Fruit fly (Drosophila melanogaster) whole organism, wandering third instar larva: Measurements from ENCODE around the gene CG4238.
A peak's percentile ranks its signal among the peaks of the same experiment; 100 is the strongest.

ENCODE experiments used
- Abd-B ChIP-seq: fragments of >200 bp; optimal IDR thresholded peaks from 2 replicates; lab custom pipeline; 2017; ENCODE audit warnings: missing biosample characterization, missing genetic modification characterization
- CG32264 ChIP-seq: fragments of 200-800 bp; sonication (Bioruptor generic); optimal IDR thresholded peaks from 2 replicates; lab custom pipeline; 2016; ENCODE audit warnings: missing biosample characterization, missing genetic modification characterization
- CrebA ChIP-seq: fragments of 200-800 bp; sonication (Bioruptor generic); optimal IDR thresholded peaks from 2 replicates; lab custom pipeline; 2016; ENCODE audit warnings: missing biosample characterization, mild to moderate bottlenecking, missing genetic modification characterization, borderline replicate concordance
- Dfd ChIP-seq: fragments of >200 bp; optimal IDR thresholded peaks from 2 replicates; lab custom pipeline; 2017; ENCODE audit warnings: missing biosample characterization, missing genetic modification characterization
- Dif ChIP-seq: fragments of 200-275, 200-300 bp; sonication (Bioruptor generic); optimal IDR thresholded peaks from 2 replicates; lab custom pipeline; 2018; ENCODE audit warnings: missing biosample characterization, missing genetic modification characterization; ENCODE audit not compliant: partially characterized antibody
- GATAd ChIP-seq: sonication (Bioruptor generic); optimal IDR thresholded peaks from 2 replicates; lab custom pipeline; 2016; ENCODE audit warnings: missing biosample characterization, missing genetic modification characterization
- HLH106 ChIP-seq: fragments of 200-800 bp; optimal IDR thresholded peaks from 3 replicates; lab custom pipeline; 2019; ENCODE audit warnings: missing biosample characterization, mild to moderate bottlenecking, missing genetic modification characterization, moderate library complexity
- Hnf4 ChIP-seq: fragments of 200-800 bp; sonication (Bioruptor generic); optimal IDR thresholded peaks from 2 replicates; lab custom pipeline; 2016; ENCODE audit warnings: missing biosample characterization, mild to moderate bottlenecking, missing genetic modification characterization
- Hr78 ChIP-seq: fragments of >200 bp; optimal IDR thresholded peaks from 2 replicates; lab custom pipeline; 2017; ENCODE audit warnings: missing biosample characterization, missing genetic modification characterization
- Hr83 ChIP-seq: fragments of 200-300 bp; sonication (Bioruptor generic); optimal IDR thresholded peaks from 2 replicates; lab custom pipeline; 2016; ENCODE audit warnings: missing biosample characterization, mild to moderate bottlenecking, missing genetic modification characterization, moderate library complexity; ENCODE audit not compliant: poor library complexity, severe bottlenecking
- Jra ChIP-seq: sonication (Bioruptor generic); optimal IDR thresholded peaks from 2 replicates; lab custom pipeline; 2016; ENCODE audit warnings: missing biosample characterization, missing genetic modification characterization
- Mio ChIP-seq: sonication (Bioruptor generic); optimal IDR thresholded peaks from 2 replicates; lab custom pipeline; 2016; ENCODE audit warnings: missing biosample characterization, missing genetic modification characterization
- Myc ChIP-seq: fragments of >200 bp; optimal IDR thresholded peaks from 2 replicates; lab custom pipeline; 2017
- N ChIP-seq: fragments of >200 bp; optimal IDR thresholded peaks from 2 replicates; lab custom pipeline; 2018; ENCODE audit warnings: missing biosample characterization, missing external identifiers, missing genetic modification characterization
- OdsH ChIP-seq: fragments of 200-800 bp; sonication (Bioruptor generic); optimal IDR thresholded peaks from 2 replicates; lab custom pipeline; 2016; ENCODE audit warnings: missing biosample characterization, mild to moderate bottlenecking, missing genetic modification characterization
- Rel ChIP-seq, 2 experiments: fragments of 200-800 bp; sonication (Bioruptor generic) in 1 of 2; optimal IDR thresholded peaks; 2 replicates in 1 of 2; 3 replicates in 1 of 2; lab custom pipeline; 2016 to 2019; ENCODE audit warnings: mild to moderate bottlenecking in 2 of 2, missing biosample characterization in 2 of 2, missing genetic modification characterization in 2 of 2, moderate library complexity in 1 of 2
- Sp1 ChIP-seq: fragments of 200-800 bp; sonication (Bioruptor generic); optimal IDR thresholded peaks from 3 replicates; lab custom pipeline; 2019; ENCODE audit warnings: missing biosample characterization, mild to moderate bottlenecking, missing genetic modification characterization, moderate library complexity
- Vsx2 ChIP-seq: fragments of 200-300, 225-300 bp; sonication (Bioruptor generic); optimal IDR thresholded peaks from 2 replicates; lab custom pipeline; 2018; ENCODE audit warnings: missing biosample characterization, missing genetic modification characterization; ENCODE audit not compliant: partially characterized antibody
- brk ChIP-seq: fragments of 200-800 bp; sonication (Bioruptor generic); optimal IDR thresholded peaks from 2 replicates; lab custom pipeline; 2016; ENCODE audit warnings: missing biosample characterization, mild to moderate bottlenecking, missing genetic modification characterization
- dl ChIP-seq, 2 experiments: fragments of 175-275, 200-275 bp in 1 of 2; fragments of 200-275 bp in 1 of 2; sonication (Bioruptor generic); optimal IDR thresholded peaks; lab custom pipeline; 2018; ENCODE audit warnings: mild to moderate bottlenecking in 2 of 2, missing biosample characterization in 2 of 2, missing genetic modification characterization in 2 of 2, moderate library complexity in 2 of 2; ENCODE audit not compliant: partially characterized antibody in 2 of 2, insufficient read depth in 1 of 2
- dmrt93B ChIP-seq: fragments of 200-800 bp; sonication (Bioruptor generic); optimal IDR thresholded peaks from 2 replicates; lab custom pipeline; 2018; ENCODE audit warnings: missing biosample characterization, mild to moderate bottlenecking, missing genetic modification characterization
- dsf ChIP-seq: sonication (Bioruptor generic); optimal IDR thresholded peaks from 2 replicates; lab custom pipeline; 2016; ENCODE audit warnings: missing biosample characterization, missing genetic modification characterization, borderline replicate concordance
- ey ChIP-seq: fragments of 200-800 bp; sonication (Bioruptor generic); optimal IDR thresholded peaks from 2 replicates; lab custom pipeline; 2016; ENCODE audit warnings: missing biosample characterization, missing genetic modification characterization
- foxo ChIP-seq, 2 experiments: fragments of 200-800 bp; sonication (Bioruptor generic); optimal IDR thresholded peaks; 2 replicates in 1 of 2; 3 replicates in 1 of 2; lab custom pipeline; 2016 to 2017; ENCODE audit warnings: missing biosample characterization in 2 of 2, missing genetic modification characterization in 2 of 2
- fru ChIP-seq: fragments of 200-800 bp; sonication (Bioruptor generic); optimal IDR thresholded peaks from 3 replicates; lab custom pipeline; 2016; ENCODE audit warnings: missing biosample characterization, mild to moderate bottlenecking, missing genetic modification characterization
- jim ChIP-seq: fragments of 175-275, 200-325 bp; sonication (Bioruptor generic); optimal IDR thresholded peaks from 2 replicates; lab custom pipeline; 2016; ENCODE audit warnings: missing biosample characterization, mild to moderate bottlenecking, missing genetic modification characterization
- lola ChIP-seq: fragments of >200 bp; optimal IDR thresholded peaks from 2 replicates; lab custom pipeline; 2017; ENCODE audit warnings: missing biosample characterization, missing genetic modification characterization
- psq ChIP-seq: fragments of 200-800 bp; sonication (Bioruptor generic); optimal IDR thresholded peaks from 3 replicates; lab custom pipeline; 2017; ENCODE audit warnings: missing biosample characterization, mild to moderate bottlenecking, missing genetic modification characterization, moderate library complexity
- rgr ChIP-seq: fragments of 200-800 bp; sonication (Bioruptor generic); optimal IDR thresholded peaks from 3 replicates; lab custom pipeline; 2016; ENCODE audit warnings: missing biosample characterization, mild to moderate bottlenecking, missing genetic modification characterization
- sage ChIP-seq: fragments of 200-800 bp; sonication (Bioruptor generic); optimal IDR thresholded peaks from 2 replicates; lab custom pipeline; 2016; ENCODE audit warnings: missing biosample characterization, mild to moderate bottlenecking, missing genetic modification characterization
- sv ChIP-seq: fragments of 200-800 bp; sonication (Bioruptor generic); optimal IDR thresholded peaks from 3 replicates; lab custom pipeline; 2016; ENCODE audit warnings: missing biosample characterization, missing genetic modification characterization
- tai ChIP-seq: sonication (Bioruptor generic); optimal IDR thresholded peaks from 2 replicates; lab custom pipeline; 2016; ENCODE audit warnings: missing biosample characterization, missing genetic modification characterization
- usp ChIP-seq: fragments of >200 bp; optimal IDR thresholded peaks from 2 replicates; lab custom pipeline; 2017; ENCODE audit warnings: missing biosample characterization, missing genetic modification characterization
- woc ChIP-seq: sonication (Bioruptor generic); optimal IDR thresholded peaks from 2 replicates; lab custom pipeline; 2016; ENCODE audit warnings: missing biosample characterization, mild to moderate bottlenecking, missing genetic modification characterization

Gene CG4238

DNA sequence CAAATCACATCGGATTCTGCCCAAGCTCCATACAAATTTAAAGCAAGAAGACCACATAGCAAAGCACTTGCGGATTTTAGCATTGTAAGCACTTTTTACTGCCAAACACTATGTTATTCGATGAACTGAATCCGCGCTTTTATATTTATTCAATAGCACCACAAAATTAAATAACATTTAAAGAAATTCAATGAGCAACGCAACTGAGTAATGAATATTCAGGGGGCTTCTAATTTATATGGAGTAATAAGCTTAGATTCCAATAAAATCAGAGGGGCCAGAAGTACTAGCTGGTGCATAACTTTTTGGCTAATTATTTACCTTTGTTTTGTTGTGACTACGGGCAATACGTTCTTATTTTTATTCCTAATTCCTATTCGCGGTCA lies 27.5 kb downstream of the CG4238 start, which contains the start of gene lectin-22C:
lectin-22C (minus strand) TSS at position 101 of the 386 bp plus-strand sequence.
- no peak for TF ChIP-seq dmrt93B (GFP tag; lab: Kevin White, UChicago)
- no peak for TF ChIP-seq Myc (lab: Kevin White, UChicago)
- no peak for TF ChIP-seq fru (GFP tag; lab: Kevin White, UChicago)
- no peak for TF ChIP-seq sage (GFP tag; lab: Kevin White, UChicago)
- no peak for TF ChIP-seq Rel (GFP tag; optimal IDR thresholded peaks at IDR 0.05; lab: Kevin White, UChicago)
- no peak for TF ChIP-seq Rel (tag; optimal IDR thresholded peaks at IDR 0.05; lab: Kevin White, UChicago)
- no peak for TF ChIP-seq Hr83 (GFP tag; lab: Kevin White, UChicago)
- no peak for TF ChIP-seq brk (GFP tag; lab: Kevin White, UChicago)
- no peak for TF ChIP-seq Dfd (GFP tag; lab: Kevin White, UChicago)
- no peak for TF ChIP-seq psq (GFP tag; lab: Kevin White, UChicago)
- TF ChIP-seq HLH106 (tag; lab: Kevin White, UChicago), result no peak
- no peak for TF ChIP-seq N (GFP tag; lab: Kevin White, UChicago)
- no peak for TF ChIP-seq Vsx2 (GFP tag; lab: Kevin White, UChicago)
- no peak for TF ChIP-seq ey
- TF ChIP-seq jim (GFP tag; lab: Kevin White, UChicago), result no peak
- TF ChIP-seq Mio (GFP tag; lab: Kevin White, UChicago), result no peak
- no peak for TF ChIP-seq usp (GFP tag; lab: Kevin White, UChicago)
- TF ChIP-seq rgr (GFP tag; lab: Kevin White, UChicago), result no peak

DNA sequence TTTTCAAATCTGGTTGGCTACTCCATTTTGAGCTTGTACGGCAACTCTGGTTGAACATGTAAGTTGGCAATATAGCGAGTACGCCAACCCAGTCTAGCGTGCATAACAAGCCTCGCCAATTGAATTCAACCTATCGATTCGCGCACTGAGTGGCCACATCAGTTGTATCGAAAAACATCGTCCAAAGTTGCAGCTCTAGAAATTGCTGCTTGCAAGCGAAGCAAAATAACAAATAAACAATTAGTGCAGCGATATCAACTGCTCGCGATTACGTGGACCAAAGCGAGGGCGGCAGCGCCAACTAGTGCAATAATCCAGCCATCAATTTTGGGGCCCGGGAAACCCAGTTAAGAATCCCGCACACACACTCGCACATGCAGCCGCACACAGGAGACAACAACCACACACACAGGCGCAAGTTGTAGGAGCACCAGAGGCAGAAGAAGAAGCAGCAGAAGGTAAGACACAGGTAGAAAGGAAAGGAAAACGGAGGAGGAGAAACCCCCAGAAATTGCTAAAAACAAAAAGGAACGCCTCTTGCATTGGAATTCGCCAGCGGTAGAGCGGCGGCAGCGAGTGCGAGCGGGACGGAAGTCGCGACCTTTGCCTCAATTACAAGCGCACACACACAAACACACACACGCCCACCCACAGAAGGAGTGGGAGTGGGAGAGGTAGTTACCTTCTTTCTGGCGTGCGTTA lies 28.0 kb downstream of the CG4238 start:
- no peak for TF ChIP-seq brk (GFP tag; lab: Kevin White, UChicago)
- no peak for TF ChIP-seq Rel (GFP tag; optimal IDR thresholded peaks at IDR 0.05; lab: Kevin White, UChicago)
- TF ChIP-seq Rel (tag; optimal IDR thresholded peaks at IDR 0.05; lab: Kevin White, UChicago), result peak; percentile 71
- TF ChIP-seq Dif (GFP tag; lab: Kevin White, UChicago), result no peak
- peak; percentile 21 for TF ChIP-seq N (GFP tag; lab: Kevin White, UChicago)
- TF ChIP-seq CG32264 (GFP tag; lab: Kevin White, UChicago), result no peak
- no peak for TF ChIP-seq Dfd (GFP tag; lab: Kevin White, UChicago)
- peak; percentile 86 for TF ChIP-seq Myc (lab: Kevin White, UChicago)
- TF ChIP-seq dl (GFP tag; optimal IDR thresholded peaks at IDR 0.05; lab: Kevin White, UChicago; ENCODE audit: insufficient read depth in 1 of 2, partially characterized antibody in 2 of 2), result no peak
- peak; percentile 1 for TF ChIP-seq Hr83 (GFP tag; lab: Kevin White, UChicago)
- TF ChIP-seq Sp1 (GFP tag; lab: Kevin White, UChicago), result no peak
- no peak for TF ChIP-seq foxo (GFP tag; optimal IDR thresholded peaks at IDR 0.05; lab: Kevin White, UChicago)
- no peak for TF ChIP-seq Abd-B (GFP tag; lab: Kevin White, UChicago)
- no peak for TF ChIP-seq ey
- TF ChIP-seq dsf, result no peak
- no peak for TF ChIP-seq dmrt93B (GFP tag; lab: Kevin White, UChicago)
- TF ChIP-seq HLH106 (tag; lab: Kevin White, UChicago), result no peak
- TF ChIP-seq sv (GFP tag; lab: Kevin White, UChicago), result no peak
- TF ChIP-seq CrebA (GFP tag; lab: Kevin White, UChicago), result no peak
- no peak for TF ChIP-seq woc (GFP tag; lab: Kevin White, UChicago)
- no peak for TF ChIP-seq Mio (GFP tag; lab: Kevin White, UChicago)
- peak; percentile 49 for TF ChIP-seq psq (GFP tag; lab: Kevin White, UChicago)
- no peak for TF ChIP-seq tai (GFP tag; lab: Kevin White, UChicago)
- no peak for TF ChIP-seq lola (GFP tag; lab: Kevin White, UChicago)
- TF ChIP-seq Hr78 (GFP tag; lab: Kevin White, UChicago), result no peak
- TF ChIP-seq OdsH (GFP tag; lab: Kevin White, UChicago), result no peak
- TF ChIP-seq GATAd, result no peak
- no peak for TF ChIP-seq rgr (GFP tag; lab: Kevin White, UChicago)
- no peak for TF ChIP-seq Hnf4 (GFP tag; lab: Kevin White, UChicago)
- no peak for TF ChIP-seq Jra (GFP tag; lab: Kevin White, UChicago)
